Worm (Caenorhabditis elegans): Measurements from ENCODE around the gene aldo-2.

aldo-2 gene

ce11 chrIII:5855637-5856179, 20.7 kb downstream of the aldo-2 start, which contains the start of the genes cct-6 and alh-9 (continued):
- no peak for TF ChIP-seq sptf-2 (GFP tag; optimal IDR thresholded peaks at IDR 0.05)
- no peak for TF ChIP-seq ztf-6 (GFP tag; IDR thresholded peaks at IDR 0.05)
- no peak for TF ChIP-seq akir-1 (GFP tag; optimal IDR thresholded peaks at IDR 0.05)
- no peak for TF ChIP-seq nhr-27 (tag; optimal IDR thresholded peaks at IDR 0.05)
- no peak for TF ChIP-seq unc-130 (GFP tag; optimal IDR thresholded peaks at IDR 0.05)
- no peak for TF ChIP-seq let-526 (GFP tag; IDR thresholded peaks at IDR 0.05)
- TF ChIP-seq nfya-2 (GFP tag; IDR thresholded peaks at IDR 0.05): no peak
- TF ChIP-seq mcd-1 (GFP tag; IDR thresholded peaks at IDR 0.05): peak; percentile 58
- TF ChIP-seq lir-1 (GFP tag; conservative IDR thresholded peaks at IDR 0.05): no peak
- TF ChIP-seq nfyb-1 (GFP tag; IDR thresholded peaks at IDR 0.05): peak; percentile 20; the same call in 1 of the 2 replicates
- peak; percentile 64; the same call in 1 of the 2 replicates for TF ChIP-seq pbrm-1 (GFP tag; IDR thresholded peaks at IDR 0.05)
- peak; percentile 62 for TF ChIP-seq snpc-3.4 (tag; optimal IDR thresholded peaks at IDR 0.05)
- peak; percentile 35 for TF ChIP-seq ceh-27 (GFP tag; optimal IDR thresholded peaks at IDR 0.05)
- TF ChIP-seq Y53F4B.3 (GFP tag; IDR thresholded peaks at IDR 0.05): no peak
- no peak for TF ChIP-seq unc-62 (GFP tag; optimal IDR thresholded peaks at IDR 0.05)
- TF ChIP-seq F23B12.7 (tag; optimal IDR thresholded peaks at IDR 0.05; ENCODE audit: insufficient read depth): peak; percentile 61
- TF ChIP-seq nhr-90 (tag; optimal IDR thresholded peaks at IDR 0.05): no peak
- TF ChIP-seq dpl-1 (GFP tag; optimal IDR thresholded peaks at IDR 0.05): peak; percentile 81
- no peak for TF ChIP-seq rcor-1 (GFP tag; IDR thresholded peaks at IDR 0.05)
- no peak for TF ChIP-seq F57C9.4 (tag; optimal IDR thresholded peaks at IDR 0.05)
- TF ChIP-seq T26A5.8 (tag; optimal IDR thresholded peaks at IDR 0.05): no peak
- peak; percentile 93 for TF ChIP-seq F33H1.4 (GFP tag; IDR thresholded peaks at IDR 0.05)
- TF ChIP-seq dox-1 (GFP tag; IDR thresholded peaks at IDR 0.05): no peak
- TF ChIP-seq hlh-26 (GFP tag; conservative IDR thresholded peaks at IDR 0.05): no peak
- no peak for TF ChIP-seq bed-2 (GFP tag; IDR thresholded peaks at IDR 0.05)
- no peak for TF ChIP-seq somi-1 (GFP tag; optimal IDR thresholded peaks at IDR 0.05)
- no peak for TF ChIP-seq nhr-179 (tag; optimal IDR thresholded peaks at IDR 0.05)
- TF ChIP-seq T07F8.4 (tag; optimal IDR thresholded peaks at IDR 0.05): no peak
- TF ChIP-seq nhr-80 (tag; optimal IDR thresholded peaks at IDR 0.05): peak; percentile 11
- no peak for TF ChIP-seq rpc-1 (optimal IDR thresholded peaks at IDR 0.05)
- no peak for TF ChIP-seq rpc-1 (tag; optimal IDR thresholded peaks at IDR 0.05)
- TF ChIP-seq lin-40 (tag; optimal IDR thresholded peaks at IDR 0.05): peak; percentile 31
- no peak for TF ChIP-seq zim-3 (tag; optimal IDR thresholded peaks at IDR 0.05)
- no peak for TF ChIP-seq ztf-18 (tag; optimal IDR thresholded peaks at IDR 0.05)
- TF ChIP-seq ama-1 (optimal IDR thresholded peaks at IDR 0.05): no peak
- no peak for TF ChIP-seq ama-1 (GFP tag; optimal IDR thresholded peaks at IDR 0.05)
- TF ChIP-seq hmg-20 (GFP tag; IDR thresholded peaks at IDR 0.05): no peak
- peak; percentile 68; the same call in 1 of the 2 replicates for TF ChIP-seq cebp-1 (GFP tag; IDR thresholded peaks at IDR 0.05)
- peak; percentile 94 for TF ChIP-seq cebp-1 (tag; optimal IDR thresholded peaks at IDR 0.05)
- no peak for TF ChIP-seq C17E4.6 (GFP tag; IDR thresholded peaks at IDR 0.05)
- peak; percentile 23; the same call in 1 of the 2 replicates for TF ChIP-seq ekl-4 (GFP tag; IDR thresholded peaks at IDR 0.05)
- TF ChIP-seq pha-4 (tag; optimal IDR thresholded peaks at IDR 0.05): peak; percentile 94
- no peak for TF ChIP-seq athp-1 (tag; optimal IDR thresholded peaks at IDR 0.05)
- no peak for TF ChIP-seq F39B2.1 (GFP tag; IDR thresholded peaks at IDR 0.05)
- no peak for TF ChIP-seq Y79H2A.3 (GFP tag; conservative IDR thresholded peaks at IDR 0.05)
- no peak for TF ChIP-seq atf-7 (tag; optimal IDR thresholded peaks at IDR 0.05)
- no peak for TF ChIP-seq hrde-1 (tag; optimal IDR thresholded peaks at IDR 0.05; ENCODE audit: borderline replicate concordance)
- no peak for TF ChIP-seq Y56A3A.18 (GFP tag; IDR thresholded peaks at IDR 0.05)
- no peak for TF ChIP-seq dpff-1 (tag; optimal IDR thresholded peaks at IDR 0.05)
- no peak for TF ChIP-seq mes-4 (tag; optimal IDR thresholded peaks at IDR 0.05)

Data from whole organism, young adult.